Fruit fly (Drosophila melanogaster): Measurements from ENCODE around the gene ldbr.

The ldbr gene

dm6 chr3L:8115864-8116528 lies 5.6 kb upstream of the ldbr start, which contains the start of the genes Arp3 and msk:
Gene Arp3, minus strand, starts transcription at chr3L:8115902.
Gene msk, plus strand, starts transcription at chr3L:8116179.
- TF ChIP-seq Jra (GFP tag; optimal IDR thresholded peaks at IDR 0.05) (peak; percentile 87), Rel (GFP tag; optimal IDR thresholded peaks at IDR 0.05) (no peak), Rel (tag; optimal IDR thresholded peaks at IDR 0.05) (peak; percentile 64), Hr83 (GFP tag; optimal IDR thresholded peaks at IDR 0.05; ENCODE audit: poor library complexity, severe bottlenecking) (peak; percentile 75), ey (GFP tag; optimal IDR thresholded peaks at IDR 0.05) (peak; percentile 81), sv (GFP tag; optimal IDR thresholded peaks at IDR 0.05) (peak; percentile 88), CrebA (GFP tag; optimal IDR thresholded peaks at IDR 0.05; ENCODE audit: borderline replicate concordance) (no peak), GATAd (GFP tag; optimal IDR thresholded peaks at IDR 0.05) (peak; percentile 50), Sp1 (GFP tag; optimal IDR thresholded peaks at IDR 0.05) (peak; percentile 72), OdsH (GFP tag; optimal IDR thresholded peaks at IDR 0.05) (peak; percentile 76), CG9705 (GFP tag; optimal IDR thresholded peaks at IDR 0.05) (peak; percentile 79), dmrt93B (GFP tag; optimal IDR thresholded peaks at IDR 0.05) (no peak), sage (GFP tag; optimal IDR thresholded peaks at IDR 0.05) (no peak), brk (GFP tag; optimal IDR thresholded peaks at IDR 0.05) (no peak), Myc (optimal IDR thresholded peaks at IDR 0.05) (peak; percentile 38), N (GFP tag; optimal IDR thresholded peaks at IDR 0.05) (no peak), HLH106 (tag; optimal IDR thresholded peaks at IDR 0.05) (peak; percentile 81), fru (GFP tag; optimal IDR thresholded peaks at IDR 0.05) (no peak), dsf (GFP tag; optimal IDR thresholded peaks at IDR 0.05; ENCODE audit: borderline replicate concordance) (no peak), h (GFP tag; optimal IDR thresholded peaks at IDR 0.05) (peak; percentile 87), usp (GFP tag; optimal IDR thresholded peaks at IDR 0.05) (no peak), dl (GFP tag; optimal IDR thresholded peaks at IDR 0.05; ENCODE audit: insufficient read depth in 1 of 2, partially characterized antibody in 2 of 2) (no peak), Hnf4 (GFP tag; optimal IDR thresholded peaks at IDR 0.05) (peak; percentile 84), Hr78 (GFP tag; optimal IDR thresholded peaks at IDR 0.05) (no peak), psq (GFP tag; optimal IDR thresholded peaks at IDR 0.05) (peak; percentile 82), Mio (GFP tag; optimal IDR thresholded peaks at IDR 0.05) (peak; percentile 2), foxo (GFP tag; optimal IDR thresholded peaks at IDR 0.05) (peak in 1 of 2 experiments; percentile 88), pan (optimal IDR thresholded peaks at IDR 0.05) (no peak), Dfd (GFP tag; optimal IDR thresholded peaks at IDR 0.05) (no peak), rgr (GFP tag; optimal IDR thresholded peaks at IDR 0.05) (peak; percentile 84), br (GFP tag; optimal IDR thresholded peaks at IDR 0.05) (peak; percentile 82)

dm6 chr3L:8116809-8117208 lies 4.8 kb upstream of the ldbr start:
- TF ChIP-seq lola (GFP tag; optimal IDR thresholded peaks at IDR 0.05) (no peak), brk (GFP tag; optimal IDR thresholded peaks at IDR 0.05) (no peak), Hnf4 (GFP tag; optimal IDR thresholded peaks at IDR 0.05) (no peak), sv (GFP tag; optimal IDR thresholded peaks at IDR 0.05) (no peak), dmrt93B (GFP tag; optimal IDR thresholded peaks at IDR 0.05) (no peak), woc (GFP tag; optimal IDR thresholded peaks at IDR 0.05) (no peak), br (GFP tag; optimal IDR thresholded peaks at IDR 0.05) (no peak), N (GFP tag; optimal IDR thresholded peaks at IDR 0.05) (no peak), OdsH (GFP tag; optimal IDR thresholded peaks at IDR 0.05) (no peak), dl (GFP tag; optimal IDR thresholded peaks at IDR 0.05; ENCODE audit: insufficient read depth in 1 of 2, partially characterized antibody in 2 of 2) (no peak), usp (GFP tag; optimal IDR thresholded peaks at IDR 0.05) (no peak), Myc (optimal IDR thresholded peaks at IDR 0.05) (no peak), GATAd (GFP tag; optimal IDR thresholded peaks at IDR 0.05) (no peak), HLH106 (tag; optimal IDR thresholded peaks at IDR 0.05) (no peak), Sp1 (GFP tag; optimal IDR thresholded peaks at IDR 0.05) (no peak)

dm6 chr3L:8124481-8125359 lies 3.1 kb downstream of the ldbr start, which contains the start of the genes CG7550 and mRpL36:
Gene CG7550, minus strand, starts transcription at chr3L:8124531.
Gene mRpL36, minus strand, starts transcription at chr3L:8125132.
- TF ChIP-seq Hr83 (GFP tag; optimal IDR thresholded peaks at IDR 0.05; ENCODE audit: poor library complexity, severe bottlenecking) = peak; percentile 8
- no peak for TF ChIP-seq sv (GFP tag; optimal IDR thresholded peaks at IDR 0.05)

Data from whole organism, wandering third instar larva.